Worm (Caenorhabditis elegans) whole organism, L2 larva: Measurements from ENCODE around the gene C27B7.9.

ENCODE experiments used
- C34F6.9 ChIP-seq: fragments of 150-350 bp; optimal IDR thresholded peaks from 2 replicates; lab custom pipeline; 2014; ENCODE audit warnings: missing biosample characterization, missing genetic modification characterization
- F13H6.1 ChIP-seq: sonication (generic microtip); optimal IDR thresholded peaks from 2 replicates; lab custom pipeline; 2016; ENCODE audit warnings: missing genetic modification characterization, missing compliant biosample characterization
- ZK546.5 ChIP-seq: sonication (generic microtip); optimal IDR thresholded peaks from 2 replicates; lab custom pipeline; 2017; ENCODE audit warnings: missing biosample characterization, missing genetic modification characterization
- aly-2 ChIP-seq: fragments of 150-350 bp; optimal IDR thresholded peaks from 2 replicates; lab custom pipeline; 2014; ENCODE audit warnings: missing biosample characterization, missing genetic modification characterization
- ama-1 ChIP-seq: fragments of 150-350 bp; optimal IDR thresholded peaks from 2 replicates; lab custom pipeline; 2018; ENCODE audit warnings: inconsistent platforms
- blmp-1 ChIP-seq: sonication (generic microtip); optimal IDR thresholded peaks from 2 replicates; lab custom pipeline; 2017; ENCODE audit warnings: missing genetic modification characterization, mild to moderate bottlenecking, missing compliant biosample characterization, antibody characterized with exemption, moderate library complexity; ENCODE audit not compliant: insufficient read depth
- ceh-82 ChIP-seq: fragments of 150-350 bp; optimal IDR thresholded peaks from 2 replicates; lab custom pipeline; 2014; ENCODE audit warnings: missing biosample characterization, missing genetic modification characterization
- crh-2 ChIP-seq: sonication (generic microtip); optimal IDR thresholded peaks from 2 replicates; lab custom pipeline; 2017; ENCODE audit warnings: missing biosample characterization, missing genetic modification characterization
- egl-27 ChIP-seq: sonication (generic microtip); optimal IDR thresholded peaks from 3 replicates; lab custom pipeline; 2017; ENCODE audit warnings: missing biosample characterization, missing genetic modification reagents, missing genetic modification characterization
- elt-3 ChIP-seq: sonication (generic microtip); optimal IDR thresholded peaks from 2 replicates; lab custom pipeline; 2017; ENCODE audit warnings: missing biosample characterization, missing genetic modification characterization
- fos-1 ChIP-seq: fragments of 150-350 bp; optimal IDR thresholded peaks from 2 replicates; lab custom pipeline; 2014; ENCODE audit warnings: missing biosample characterization, missing genetic modification characterization
- gmeb-1 ChIP-seq: fragments of 150-350 bp; optimal IDR thresholded peaks from 2 replicates; lab custom pipeline; 2014; ENCODE audit warnings: missing biosample characterization, missing genetic modification characterization
- lin-11 ChIP-seq: fragments of 150-350 bp; sonication (generic microtip); optimal IDR thresholded peaks from 2 replicates; lab custom pipeline; 2014; ENCODE audit warnings: missing biosample characterization, missing genetic modification characterization, inconsistent platforms, mixed read lengths
- lin-13 ChIP-seq: fragments of 150-350 bp; optimal IDR thresholded peaks from 2 replicates; lab custom pipeline; 2014; ENCODE audit warnings: missing biosample characterization, missing genetic modification reagents, missing genetic modification characterization
- lsy-2 ChIP-seq, 2 experiments: fragments of 150-350 bp in 1 of 2; sonication (generic microtip) in 1 of 2; optimal IDR thresholded peaks; 2 replicates each; lab custom pipeline; 2014 to 2017; ENCODE audit warnings: missing biosample characterization in 2 of 2, missing genetic modification characterization in 2 of 2
- mab-5 ChIP-seq: fragments of 150-350 bp; optimal IDR thresholded peaks from 2 replicates; lab custom pipeline; 2014; ENCODE audit warnings: missing biosample characterization, missing genetic modification characterization
- nhr-11 ChIP-seq: fragments of 150-350 bp; optimal IDR thresholded peaks from 2 replicates; lab custom pipeline; 2014; ENCODE audit warnings: missing biosample characterization, missing genetic modification characterization
- nhr-12 ChIP-seq: fragments of 150-350 bp; optimal IDR thresholded peaks from 2 replicates; lab custom pipeline; 2014; ENCODE audit warnings: missing biosample characterization, missing genetic modification characterization
- nhr-129 ChIP-seq: fragments of 150-350 bp; optimal IDR thresholded peaks from 2 replicates; lab custom pipeline; 2014; ENCODE audit warnings: missing biosample characterization, missing genetic modification characterization
- nhr-21 ChIP-seq: fragments of 150-350 bp; optimal IDR thresholded peaks from 2 replicates; lab custom pipeline; 2014; ENCODE audit warnings: missing biosample characterization, missing genetic modification characterization
- nhr-237 ChIP-seq: fragments of 150-350 bp; optimal IDR thresholded peaks from 2 replicates; lab custom pipeline; 2014; ENCODE audit warnings: missing biosample characterization, missing genetic modification characterization
- nhr-25 ChIP-seq: fragments of 150-350 bp; sonication (generic microtip); optimal IDR thresholded peaks from 3 replicates; lab custom pipeline; 2014; ENCODE audit warnings: missing biosample characterization, missing genetic modification characterization
- nhr-6 ChIP-seq: fragments of 150-350 bp; optimal IDR thresholded peaks from 2 replicates; lab custom pipeline; 2014; ENCODE audit warnings: missing biosample characterization, missing genetic modification characterization
- nhr-77 ChIP-seq: fragments of 150-350 bp; optimal IDR thresholded peaks from 2 replicates; lab custom pipeline; 2014; ENCODE audit warnings: missing biosample characterization, missing genetic modification characterization
- peb-1 ChIP-seq: fragments of 150-350 bp; optimal IDR thresholded peaks from 2 replicates; lab custom pipeline; 2014; ENCODE audit warnings: missing biosample characterization, missing genetic modification characterization
- sem-4 ChIP-seq: fragments of 150-350 bp; optimal IDR thresholded peaks from 2 replicates; lab custom pipeline; 2014; ENCODE audit warnings: missing biosample characterization, missing genetic modification reagents, missing genetic modification characterization
- snpc-4 ChIP-seq: fragments of 150-350 bp; optimal IDR thresholded peaks from 2 replicates; lab custom pipeline; 2014; ENCODE audit warnings: missing biosample characterization, missing genetic modification characterization
- unc-39 ChIP-seq: fragments of 150-350 bp; optimal IDR thresholded peaks from 2 replicates; lab custom pipeline; 2014; ENCODE audit warnings: missing biosample characterization, missing genetic modification characterization
- unc-55 ChIP-seq: fragments of 150-350 bp; sonication (generic microtip); optimal IDR thresholded peaks from 3 replicates; lab custom pipeline; 2014; ENCODE audit warnings: missing biosample characterization, missing genetic modification reagents, missing genetic modification characterization
- unc-62 ChIP-seq: fragments of 150-350 bp; optimal IDR thresholded peaks from 2 replicates; lab custom pipeline; 2014; ENCODE audit warnings: missing biosample characterization, missing genetic modification reagents, missing genetic modification characterization
- ztf-1 ChIP-seq: fragments of 200-800 bp; sonication (Bioruptor generic); conservative IDR thresholded peaks from 2 replicates; pipeline ENCODE4 v1.3.6; 2022; ENCODE audit warnings: missing genetic modification characterization, missing compliant biosample characterization
- ztf-11 ChIP-seq: sonication (generic microtip); optimal IDR thresholded peaks from 2 replicates; lab custom pipeline; 2017; ENCODE audit warnings: missing biosample characterization, missing genetic modification characterization
- ztf-4 ChIP-seq: fragments of 150-350 bp; optimal IDR thresholded peaks from 2 replicates; lab custom pipeline; 2014; ENCODE audit warnings: missing biosample characterization, missing genetic modification characterization

Gene C27B7.9

ce11 chrIV:8888525-8889026, 27.3 kb downstream of the C27B7.9 start, which contains the start of gene oma-1:
oma-1 (plus strand) TSS chrIV:8888976.
- TF ChIP-seq ztf-1 (GFP tag; lab: Robert Waterston, UW) (no peak), lin-13 (no peak), unc-62 (GFP tag; lab: Kevin White, UChicago) (no peak), lsy-2 (tag; optimal IDR thresholded peaks at IDR 0.05; lab: Kevin White, UChicago) (no peak), ceh-82 (tag; lab: Kevin White, UChicago) (no peak), nhr-77 (tag; lab: Kevin White, UChicago) (no peak), nhr-12 (tag; lab: Kevin White, UChicago) (no peak)
- TF ChIP-seq, all 48 proteins: peak for 0

DNA sequence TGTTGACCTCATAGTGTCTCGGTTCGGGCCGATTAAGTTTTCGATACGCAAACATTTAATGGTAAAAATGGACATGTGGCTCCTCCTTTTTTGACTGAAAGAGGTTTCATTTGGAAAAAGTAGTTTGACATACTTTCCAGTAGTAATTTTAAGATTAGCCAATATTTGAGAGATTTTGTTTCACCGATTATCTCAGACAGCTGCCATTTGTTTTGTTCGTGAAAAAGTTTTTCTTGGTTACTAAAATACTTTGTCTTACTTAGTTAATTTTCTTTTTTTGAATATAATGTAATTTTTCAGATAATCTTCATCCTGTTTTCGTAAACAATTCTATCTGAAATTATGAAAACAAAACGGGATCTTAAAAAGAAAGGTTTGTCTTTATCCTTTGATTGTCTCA, 29.7 kb downstream of the C27B7.9 start, which contains the start of gene C09G9.5:
Gene C09G9.5 (plus strand): TSS at position 301 of the 400 bp plus-strand sequence.
- no peak for TF ChIP-seq ztf-11 (tag; lab: Kevin White, UChicago)
- no peak for TF ChIP-seq F13H6.1 (tag; lab: Kevin White, UChicago)
- no peak for TF ChIP-seq nhr-6 (tag; lab: Kevin White, UChicago)
- TF ChIP-seq nhr-21 (tag; lab: Kevin White, UChicago): no peak
- TF ChIP-seq blmp-1 (tag; lab: Kevin White, UChicago): no peak
- TF ChIP-seq C34F6.9 (tag; lab: Kevin White, UChicago): no peak
- TF ChIP-seq snpc-4 (tag; lab: Kevin White, UChicago): no peak
- no peak for TF ChIP-seq egl-27 (tag; lab: Kevin White, UChicago)
- no peak for TF ChIP-seq unc-55 (GFP tag; lab: Kevin White, UChicago)
- TF ChIP-seq nhr-77 (tag; lab: Kevin White, UChicago): no peak
- TF ChIP-seq peb-1 (tag; lab: Kevin White, UChicago): no peak
- no peak for TF ChIP-seq ZK546.5 (tag; lab: Kevin White, UChicago)
- TF ChIP-seq nhr-237 (tag; lab: Kevin White, UChicago): no peak
- no peak for TF ChIP-seq lin-11 (tag; lab: Kevin White, UChicago)
- no peak for TF ChIP-seq ztf-4 (tag; lab: Kevin White, UChicago)
- TF ChIP-seq ama-1 (lab: Kevin White, UChicago): no peak

DNA sequence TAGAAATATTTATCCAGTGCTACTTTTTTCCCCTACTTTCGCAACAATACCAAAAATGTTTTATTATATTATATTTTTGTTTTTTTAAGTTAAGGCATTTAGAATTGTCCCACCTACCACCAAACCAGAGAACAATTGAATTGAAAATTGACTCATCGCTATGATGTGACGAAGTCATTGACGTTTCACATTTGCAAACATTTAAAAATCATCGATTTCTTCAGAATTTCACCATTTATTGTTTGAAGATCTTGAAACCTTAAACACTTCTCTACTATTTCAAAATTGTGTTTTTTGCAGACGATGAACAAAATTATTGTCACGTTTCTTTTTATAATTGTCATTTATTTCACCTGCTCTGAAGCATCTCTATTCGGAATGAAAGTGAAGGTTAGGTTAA, 34.7 kb downstream of the C27B7.9 start, which contains the start of gene C09G9.8:
Gene C09G9.8 (plus strand): TSS at position 301 of the 400 bp plus-strand sequence.
- TF ChIP-seq F13H6.1 (tag; lab: Kevin White, UChicago): no peak
- TF ChIP-seq sem-4 (tag; lab: Kevin White, UChicago): no peak
- no peak for TF ChIP-seq unc-39
- TF ChIP-seq nhr-129: no peak
- no peak for TF ChIP-seq nhr-77 (tag; lab: Kevin White, UChicago)
- TF ChIP-seq ztf-11 (tag; lab: Kevin White, UChicago): no peak
- no peak for TF ChIP-seq gmeb-1 (tag; lab: Kevin White, UChicago)
- TF ChIP-seq elt-3: no peak
- TF ChIP-seq lin-11 (tag; lab: Kevin White, UChicago): no peak
- TF ChIP-seq nhr-11 (tag; lab: Kevin White, UChicago): no peak
- no peak for TF ChIP-seq ZK546.5 (tag; lab: Kevin White, UChicago)
- no peak for TF ChIP-seq nhr-25 (tag; lab: Kevin White, UChicago)
- TF ChIP-seq fos-1 (tag; lab: Kevin White, UChicago): no peak
- no peak for TF ChIP-seq unc-55 (GFP tag; lab: Kevin White, UChicago)
- TF ChIP-seq egl-27 (tag; lab: Kevin White, UChicago): no peak
- TF ChIP-seq crh-2 (tag; lab: Kevin White, UChicago): no peak

- TF ChIP-seq crh-2 (tag; lab: Kevin White, UChicago): no peak
These were observed 36.1 kb downstream of the C27B7.9 start, which contains the start of gene npax-4 for ce11 chrIV:8879810-8880209. npax-4 (minus strand) TSS chrIV:8879910.

- no peak for TF ChIP-seq egl-27 (tag; lab: Kevin White, UChicago)
- no peak for TF ChIP-seq ztf-1 (GFP tag; lab: Robert Waterston, UW)
- no peak for TF ChIP-seq snpc-4 (tag; lab: Kevin White, UChicago)
- no peak for TF ChIP-seq blmp-1 (tag; lab: Kevin White, UChicago)
- TF ChIP-seq mab-5 (tag; lab: Kevin White, UChicago): no peak
- TF ChIP-seq peb-1 (tag; lab: Kevin White, UChicago): no peak
- no peak for TF ChIP-seq lin-11 (tag; lab: Kevin White, UChicago)
- no peak for TF ChIP-seq aly-2 (tag; lab: Kevin White, UChicago)
- TF ChIP-seq C34F6.9 (tag; lab: Kevin White, UChicago): no peak
- no peak for TF ChIP-seq F13H6.1 (tag; lab: Kevin White, UChicago)
These were observed 42.1 kb downstream of the C27B7.9 start, which contains the start of gene hdl-2 for ce11 chrIV:8873847-8874246. hdl-2 (plus strand) TSS chrIV:8874147.
